Fruit fly (Drosophila melanogaster): ENCODE results near the gene CG46387.

Gene CG46387

DNA sequence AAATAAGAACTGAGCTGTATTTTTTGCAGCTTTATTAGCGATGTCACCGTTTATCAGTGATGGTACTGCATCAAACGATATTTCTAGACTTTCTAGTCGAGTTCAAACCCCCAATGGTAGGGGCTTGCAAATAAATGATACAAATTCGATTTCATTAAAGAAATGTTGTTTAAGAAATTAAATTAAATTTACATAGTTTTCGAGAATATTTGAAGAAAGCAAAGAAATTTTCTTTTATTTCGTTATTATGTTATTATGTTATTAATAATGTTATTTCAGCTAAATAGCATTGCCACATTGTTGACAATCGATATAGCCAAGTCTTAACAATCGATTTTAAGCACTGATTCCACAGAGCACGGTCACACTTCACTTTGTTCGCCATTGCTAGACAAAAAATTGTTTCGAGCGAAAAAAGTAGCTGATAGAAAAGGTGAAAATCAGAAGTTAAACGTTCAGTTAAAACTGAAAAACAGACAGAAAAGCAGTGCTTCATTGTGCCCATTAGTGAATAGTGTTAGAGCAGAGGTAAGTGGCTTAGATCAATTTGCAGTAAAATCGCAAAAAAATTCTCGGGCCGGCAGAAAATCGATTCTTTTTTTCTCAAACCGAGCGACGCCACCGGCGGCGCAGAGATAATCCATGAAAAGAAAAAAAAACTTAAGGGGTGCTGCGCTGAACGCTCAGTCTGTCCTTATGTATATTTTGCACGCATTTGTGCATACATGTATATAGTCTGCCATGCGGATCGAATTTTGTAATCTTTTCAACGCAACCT, 34.0 kb upstream of the CG46387 start, which contains the start of the genes iPLA2-VIA and Ciz1 (continued):
- no peak for TF ChIP-seq Eip75B (GFP tag; optimal IDR thresholded peaks at IDR 0.05)
- TF ChIP-seq Met (GFP tag; optimal IDR thresholded peaks at IDR 0.05): no peak
- TF ChIP-seq CG8119 (GFP tag; IDR thresholded peaks at IDR 0.05): no peak
- no peak for TF ChIP-seq Smox (GFP tag; optimal IDR thresholded peaks at IDR 0.05)
- no peak for TF ChIP-seq Sox15 (GFP tag; optimal IDR thresholded peaks at IDR 0.05)
- TF ChIP-seq CG31627 (GFP tag; optimal IDR thresholded peaks at IDR 0.05): peak; percentile 13
- no peak for TF ChIP-seq spab (GFP tag; optimal IDR thresholded peaks at IDR 0.05)
- no peak for TF ChIP-seq achi (GFP tag; optimal IDR thresholded peaks at IDR 0.05)

DNA sequence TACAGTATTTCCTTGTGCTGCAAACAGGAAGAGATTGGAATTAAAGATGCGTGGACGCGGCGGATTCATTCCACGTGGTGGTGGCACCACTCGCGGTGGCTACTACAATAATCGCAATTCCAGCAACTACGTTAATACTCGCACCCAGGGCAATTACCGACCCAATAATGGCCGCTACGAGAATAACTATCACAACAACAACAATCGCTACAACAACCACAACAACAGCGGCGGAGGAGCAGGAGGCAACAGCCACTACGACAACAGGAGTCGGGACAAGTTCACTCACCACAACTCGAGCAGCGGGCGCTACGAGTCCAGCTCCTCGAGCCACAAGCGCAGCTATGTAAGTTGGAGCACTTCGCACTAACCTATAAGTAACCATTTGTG, 33.4 kb upstream of the CG46387 start:
- TF ChIP-seq eg (GFP tag; IDR thresholded peaks at IDR 0.05) (no peak), esn (GFP tag; optimal IDR thresholded peaks at IDR 0.05) (no peak), CG34406 (GFP tag; optimal IDR thresholded peaks at IDR 0.05) (no peak), achi (GFP tag; optimal IDR thresholded peaks at IDR 0.05) (no peak), Hr38 (GFP tag; optimal IDR thresholded peaks at IDR 0.05) (no peak), spab (GFP tag; optimal IDR thresholded peaks at IDR 0.05) (no peak), CG1621 (tag; optimal IDR thresholded peaks at IDR 0.05) (no peak), ss (GFP tag; optimal IDR thresholded peaks at IDR 0.05) (no peak), topi (GFP tag; optimal IDR thresholded peaks at IDR 0.05) (no peak), CG6792 (GFP tag; optimal IDR thresholded peaks at IDR 0.05) (no peak), net (GFP tag; optimal IDR thresholded peaks at IDR 0.05) (no peak), CG16779 (tag; optimal IDR thresholded peaks at IDR 0.05) (no peak), CG8632 (GFP tag; optimal IDR thresholded peaks at IDR 0.05) (no peak)

DNA sequence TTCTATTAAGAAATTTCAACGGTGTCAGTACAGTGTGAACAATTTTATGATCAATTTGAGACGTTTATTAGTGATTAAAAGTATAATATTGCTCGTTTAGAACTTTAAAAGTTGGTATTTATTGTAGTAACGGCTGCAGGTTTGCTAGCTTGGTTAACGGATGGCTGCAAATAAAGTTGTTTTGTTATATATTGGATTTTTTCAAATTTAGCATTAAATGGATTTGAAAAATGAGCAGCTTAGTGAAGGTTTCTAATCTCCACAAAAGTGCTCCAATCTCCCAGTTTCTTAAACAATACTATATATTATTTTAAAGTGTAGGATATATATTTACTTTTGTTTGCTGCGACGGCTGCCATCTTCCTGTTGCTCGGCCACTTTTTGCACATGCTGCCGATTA, 26.4 kb upstream of the CG46387 start:
- TF ChIP-seq CG8319 (GFP tag; optimal IDR thresholded peaks at IDR 0.05): no peak
- peak; percentile 46; the same call in 1 of the 3 replicates for TF ChIP-seq CG8119 (GFP tag; IDR thresholded peaks at IDR 0.05)
- TF ChIP-seq vri (GFP tag; optimal IDR thresholded peaks at IDR 0.05): no peak
- TF ChIP-seq Eip93F (GFP tag; optimal IDR thresholded peaks at IDR 0.05): no peak
- no peak for TF ChIP-seq CG11902 (GFP tag; optimal IDR thresholded peaks at IDR 0.05)
- TF ChIP-seq cyc (GFP tag; optimal IDR thresholded peaks at IDR 0.05): no peak
- TF ChIP-seq Sox14 (GFP tag; optimal IDR thresholded peaks at IDR 0.05): no peak
- TF ChIP-seq fd59A (GFP tag; optimal IDR thresholded peaks at IDR 0.05): no peak
- no peak for TF ChIP-seq dsx (GFP tag; optimal IDR thresholded peaks at IDR 0.05; ENCODE audit: poor library complexity, severe bottlenecking)
- TF ChIP-seq CG4318 (GFP tag; optimal IDR thresholded peaks at IDR 0.05): no peak
- no peak for TF ChIP-seq CG10631 (GFP tag; optimal IDR thresholded peaks at IDR 0.05)
- peak; percentile 27 for TF ChIP-seq CG8632 (GFP tag; optimal IDR thresholded peaks at IDR 0.05)
- TF ChIP-seq CG15336 (GFP tag; IDR thresholded peaks at IDR 0.05): peak; percentile 48; the same call in 1 of the 2 replicates
- TF ChIP-seq CG10669 (GFP tag; optimal IDR thresholded peaks at IDR 0.05): no peak
- TF ChIP-seq eg (GFP tag; IDR thresholded peaks at IDR 0.05): peak; percentile 44; the same call in 1 of the 3 replicates
- no peak for TF ChIP-seq CG6854 (GFP tag; optimal IDR thresholded peaks at IDR 0.05)
- TF ChIP-seq CG6792 (GFP tag; optimal IDR thresholded peaks at IDR 0.05): no peak
- TF ChIP-seq lz (GFP tag; optimal IDR thresholded peaks at IDR 0.05): no peak
- no peak for TF ChIP-seq Hr39 (GFP tag; optimal IDR thresholded peaks at IDR 0.05)
- TF ChIP-seq CG11762 (GFP tag; optimal IDR thresholded peaks at IDR 0.05; ENCODE audit: insufficient read depth): peak; percentile 22
- TF ChIP-seq esn (GFP tag; optimal IDR thresholded peaks at IDR 0.05): no peak
- TF ChIP-seq pdm3 (GFP tag; optimal IDR thresholded peaks at IDR 0.05): no peak
- no peak for TF ChIP-seq ss (GFP tag; optimal IDR thresholded peaks at IDR 0.05)
- peak; percentile 60 for TF ChIP-seq acj6 (GFP tag; optimal IDR thresholded peaks at IDR 0.05)
- peak; percentile 43 for TF ChIP-seq Hr4 (GFP tag; optimal IDR thresholded peaks at IDR 0.05)
- peak; percentile 36; the same call in 1 of the 2 replicates for TF ChIP-seq CG11294 (GFP tag; IDR thresholded peaks at IDR 0.05)
- TF ChIP-seq CG32006 (GFP tag; optimal IDR thresholded peaks at IDR 0.05): peak; percentile 74
- peak; percentile 44 for TF ChIP-seq achi (GFP tag; optimal IDR thresholded peaks at IDR 0.05)
- TF ChIP-seq Ets21C (GFP tag; optimal IDR thresholded peaks at IDR 0.05): no peak
- TF ChIP-seq Met (GFP tag; optimal IDR thresholded peaks at IDR 0.05): no peak
- TF ChIP-seq CG16779 (tag; optimal IDR thresholded peaks at IDR 0.05): peak; percentile 25
- TF ChIP-seq Eip75B (GFP tag; optimal IDR thresholded peaks at IDR 0.05): no peak
- TF ChIP-seq fd85E (GFP tag; optimal IDR thresholded peaks at IDR 0.05): no peak
- TF ChIP-seq CG6276 (GFP tag; optimal IDR thresholded peaks at IDR 0.05): peak; percentile 64
- no peak for TF ChIP-seq spab (GFP tag; optimal IDR thresholded peaks at IDR 0.05)
- peak; percentile 38; the same call in 2 of the 3 replicates for TF ChIP-seq CG6163 (GFP tag; IDR thresholded peaks at IDR 0.05)
- no peak for TF ChIP-seq Smox (GFP tag; optimal IDR thresholded peaks at IDR 0.05)
- TF ChIP-seq CG6808 (GFP tag; optimal IDR thresholded peaks at IDR 0.05): no peak

All from whole organism, prepupa.